Worm (Caenorhabditis elegans): Measurements from ENCODE around the gene F48G7.8.

ce11 chrV:619054-619453 is 8.4 kb downstream of the F48G7.8 start, which contains the start of gene F48G7.4:
- no peak for TF ChIP-seq tbx-7 (tag; optimal IDR thresholded peaks at IDR 0.05)
- TF ChIP-seq fkh-6 (tag; optimal IDR thresholded peaks at IDR 0.05) = no peak
- no peak for TF ChIP-seq pha-4 (tag; optimal IDR thresholded peaks at IDR 0.05)
- TF ChIP-seq pat-9 (tag; optimal IDR thresholded peaks at IDR 0.05) = no peak
- no peak for TF ChIP-seq ttx-3 (tag; optimal IDR thresholded peaks at IDR 0.05)
- no peak for TF ChIP-seq K02D7.2 (tag; optimal IDR thresholded peaks at IDR 0.05)
